Fruit fly (Drosophila melanogaster) whole organism, embryonic: ENCODE measurements around the gene CG34451.
A peak's percentile ranks its signal among the peaks of the same experiment; 100 is the strongest.

ENCODE experiments used
- Atf3 ChIP-seq: fragments of 200-800 bp; sonication (Bioruptor generic); optimal IDR thresholded peaks from 3 replicates; lab custom pipeline; 2016; ENCODE audit warnings: missing biosample characterization, missing genetic modification characterization
- Bdp1 ChIP-seq: fragments of 200-800 bp; sonication (Bioruptor generic); optimal IDR thresholded peaks from 3 replicates; lab custom pipeline; 2016; ENCODE audit warnings: missing biosample characterization, missing genetic modification characterization
- CG10209 ChIP-seq: fragments of 200-800 bp; sonication (Bioruptor generic); optimal IDR thresholded peaks from 3 replicates; lab custom pipeline; 2017; ENCODE audit warnings: missing biosample characterization, mild to moderate bottlenecking, missing genetic modification characterization, missing genetic modification reagents
- CG10979 ChIP-seq: fragments of 200-800 bp; sonication (Bioruptor generic); optimal IDR thresholded peaks from 2 replicates; lab custom pipeline; 2018; ENCODE audit warnings: missing biosample characterization, mild to moderate bottlenecking, missing genetic modification characterization, moderate library complexity
- CG11093 ChIP-seq: fragments of 200-800 bp; sonication (Bioruptor generic); IDR thresholded peaks from 3 replicates; pipeline ENCODE4 v1.3.6; 2022; ENCODE audit warnings: missing biosample characterization, missing genetic modification characterization
- CG11247 ChIP-seq: fragments of 200-800 bp; sonication (Bioruptor generic); IDR thresholded peaks from 2 replicates; pipeline ENCODE4 v1.3.6; 2022; ENCODE audit warnings: missing biosample characterization, missing genetic modification characterization
- CG13287 ChIP-seq: fragments of 200-800 bp; sonication (Bioruptor generic); IDR thresholded peaks from 2 replicates; pipeline ENCODE4 v1.3.6; 2022; ENCODE audit warnings: missing biosample characterization, missing genetic modification characterization; ENCODE audit not compliant: partially characterized antibody
- CG14667 ChIP-seq: fragments of 200-800 bp; sonication (Bioruptor generic); IDR thresholded peaks from 2 replicates; pipeline ENCODE4 v1.3.6; 2022; ENCODE audit warnings: missing biosample characterization, missing genetic modification characterization
- CG15601 ChIP-seq: fragments of 200-800 bp; sonication (Bioruptor generic); optimal IDR thresholded peaks from 3 replicates; lab custom pipeline; 2019; ENCODE audit warnings: missing biosample characterization, mild to moderate bottlenecking, missing genetic modification characterization, moderate library complexity
- CG16863 ChIP-seq: fragments of 200-800 bp; sonication (Bioruptor generic); optimal IDR thresholded peaks from 3 replicates; lab custom pipeline; 2016; ENCODE audit warnings: missing biosample characterization, missing genetic modification characterization
- CG17359 ChIP-seq: fragments of 200-800 bp; sonication (Bioruptor generic); optimal IDR thresholded peaks from 3 replicates; lab custom pipeline; 2018; ENCODE audit warnings: missing biosample characterization, mild to moderate bottlenecking, missing genetic modification characterization, moderate library complexity
- CG17829 ChIP-seq: fragments of 200-800 bp; optimal IDR thresholded peaks from 2 replicates; lab custom pipeline; 2019; ENCODE audit warnings: missing biosample characterization, mild to moderate bottlenecking, missing genetic modification characterization, moderate library complexity
- CG1792 ChIP-seq: fragments of 200-800 bp; sonication (Bioruptor generic); optimal IDR thresholded peaks from 2 replicates; lab custom pipeline; 2016; ENCODE audit warnings: missing biosample characterization, missing genetic modification characterization
- CG2129 ChIP-seq: fragments of 200-800 bp; sonication (Bioruptor generic); IDR thresholded peaks from 2 replicates; pipeline ENCODE4 v1.3.6; 2022; ENCODE audit warnings: missing biosample characterization, missing genetic modification characterization; ENCODE audit not compliant: partially characterized antibody
- CG2712 ChIP-seq: fragments of 200-800 bp; optimal IDR thresholded peaks from 3 replicates; lab custom pipeline; 2019; ENCODE audit warnings: missing biosample characterization, mild to moderate bottlenecking, missing genetic modification characterization, moderate library complexity
- CG30020 ChIP-seq: fragments of 200-800 bp; optimal IDR thresholded peaks from 2 replicates; lab custom pipeline; 2019; ENCODE audit warnings: missing biosample characterization, mild to moderate bottlenecking, missing genetic modification characterization, moderate library complexity
- CG30403 ChIP-seq: fragments of 200-800 bp; sonication (Bioruptor generic); optimal IDR thresholded peaks from 3 replicates; lab custom pipeline; 2016; ENCODE audit warnings: missing biosample characterization, missing genetic modification characterization
- CG33557 ChIP-seq: fragments of 200-800 bp; sonication (Bioruptor generic); optimal IDR thresholded peaks from 2 replicates; lab custom pipeline; 2019; ENCODE audit warnings: missing biosample characterization, mild to moderate bottlenecking, missing genetic modification characterization, moderate library complexity
- CG34422 ChIP-seq: fragments of 200-800 bp; sonication (Bioruptor generic); IDR thresholded peaks from 3 replicates; pipeline ENCODE4 v1.3.6; 2022; ENCODE audit warnings: missing biosample characterization, missing genetic modification characterization
- CG6689 ChIP-seq: fragments of 200-800 bp; sonication (Bioruptor generic); IDR thresholded peaks from 2 replicates; pipeline ENCODE4 v1.3.6; 2022; ENCODE audit warnings: missing biosample characterization, missing genetic modification characterization
- CG7928 ChIP-seq: fragments of 200-800 bp; sonication (Bioruptor generic); optimal IDR thresholded peaks from 2 replicates; lab custom pipeline; 2017; ENCODE audit warnings: missing biosample characterization, mild to moderate bottlenecking, missing genetic modification characterization
- CG8281 ChIP-seq: fragments of 200-800 bp; sonication (Bioruptor generic); optimal IDR thresholded peaks from 2 replicates; lab custom pipeline; 2018; ENCODE audit warnings: missing biosample characterization, mild to moderate bottlenecking, missing genetic modification characterization, moderate library complexity
- Dad ChIP-seq: fragments of 200-800 bp; sonication (Bioruptor generic); optimal IDR thresholded peaks from 3 replicates; lab custom pipeline; 2016; ENCODE audit warnings: missing biosample characterization, missing genetic modification characterization
- Dfd ChIP-seq, 2 experiments: fragments of >200 bp; optimal IDR thresholded peaks; 2 replicates each; lab custom pipeline; 2017; ENCODE audit warnings: missing biosample characterization in 2 of 2, missing genetic modification characterization in 2 of 2
- Fer1 ChIP-seq: fragments of 200-800 bp; sonication (Bioruptor generic); optimal IDR thresholded peaks from 2 replicates; lab custom pipeline; 2017; ENCODE audit warnings: missing biosample characterization, mild to moderate bottlenecking, missing genetic modification characterization
- HHEX ChIP-seq: fragments of 200-800 bp; sonication (Bioruptor generic); optimal IDR thresholded peaks from 3 replicates; lab custom pipeline; 2017; ENCODE audit warnings: missing biosample characterization, mild to moderate bottlenecking, missing genetic modification characterization, missing genetic modification reagents
- MBD-R2 ChIP-seq: fragments of 200-800 bp; sonication (Bioruptor generic); IDR thresholded peaks from 2 replicates; pipeline ENCODE4 v1.3.6; 2022; ENCODE audit warnings: missing biosample characterization, missing genetic modification characterization
- MESR4 ChIP-seq: fragments of 200-800 bp; sonication (Bioruptor generic); optimal IDR thresholded peaks from 2 replicates; lab custom pipeline; 2018; ENCODE audit warnings: missing biosample characterization, mild to moderate bottlenecking, missing genetic modification characterization, moderate library complexity
- Optix ChIP-seq: fragments of 200-800 bp; sonication (Bioruptor generic); IDR thresholded peaks from 3 replicates; pipeline ENCODE4 v1.3.6; 2022; ENCODE audit warnings: missing biosample characterization, missing genetic modification characterization
- Sin3A ChIP-seq: fragments of >200 bp; optimal IDR thresholded peaks from 2 replicates; lab custom pipeline; 2018
- Sox100B ChIP-seq: fragments of 200-800 bp; sonication (Bioruptor generic); optimal IDR thresholded peaks from 3 replicates; lab custom pipeline; 2018; ENCODE audit warnings: missing biosample characterization, mild to moderate bottlenecking, missing genetic modification characterization
- TFAM ChIP-seq: fragments of 200-800 bp; sonication (Bioruptor generic); optimal IDR thresholded peaks from 2 replicates; lab custom pipeline; 2017; ENCODE audit warnings: missing biosample characterization, missing genetic modification characterization, inconsistent platforms
- chinmo ChIP-seq: fragments of 200-800 bp; sonication (Bioruptor generic); IDR thresholded peaks from 4 replicates; pipeline ENCODE4 v1.3.6; 2022; ENCODE audit warnings: missing biosample characterization, missing genetic modification characterization; ENCODE audit not compliant: partially characterized antibody
- crc ChIP-seq: fragments of 200-800 bp; sonication (Bioruptor generic); optimal IDR thresholded peaks from 2 replicates; lab custom pipeline; 2016; ENCODE audit warnings: missing biosample characterization, missing genetic modification characterization
- crol ChIP-seq: fragments of 200-800 bp; sonication (Bioruptor generic); IDR thresholded peaks from 2 replicates; pipeline ENCODE4 v1.3.6; 2022; ENCODE audit warnings: missing biosample characterization, missing genetic modification characterization
- dpn ChIP-seq, 2 experiments: fragments of 200-800 bp; sonication (Bioruptor generic); optimal IDR thresholded peaks; 3 replicates each; lab custom pipeline; 2016; ENCODE audit warnings: missing biosample characterization in 2 of 2, missing genetic modification characterization in 2 of 2
- esg ChIP-seq: fragments of 200-800 bp; sonication (Bioruptor generic); conservative IDR thresholded peaks from 2 replicates; pipeline ENCODE4 v1.3.6; 2022; ENCODE audit warnings: missing biosample characterization, missing genetic modification characterization
- gro ChIP-seq: fragments of 200-800 bp; sonication (Bioruptor generic); optimal IDR thresholded peaks from 2 replicates; lab custom pipeline; 2016; ENCODE audit warnings: missing biosample characterization, missing genetic modification characterization
- gsb-n ChIP-seq: fragments of 200-800 bp; sonication (Bioruptor generic); optimal IDR thresholded peaks from 3 replicates; lab custom pipeline; 2018; ENCODE audit warnings: missing biosample characterization, mild to moderate bottlenecking, missing genetic modification characterization
- hb ChIP-seq: fragments of 200-800 bp; sonication (Bioruptor generic); IDR thresholded peaks from 3 replicates; pipeline ENCODE4 v1.3.6; 2022; ENCODE audit warnings: missing biosample characterization, missing genetic modification characterization; ENCODE audit not compliant: partially characterized antibody
- her ChIP-seq: fragments of 200-800 bp; sonication (Bioruptor generic); optimal IDR thresholded peaks from 2 replicates; lab custom pipeline; 2016; ENCODE audit warnings: missing biosample characterization, missing genetic modification characterization
- ind ChIP-seq: fragments of 200-800 bp; sonication (Bioruptor generic); optimal IDR thresholded peaks from 3 replicates; lab custom pipeline; 2016; ENCODE audit warnings: missing biosample characterization, missing genetic modification characterization
- klu ChIP-seq: fragments of 200-800 bp; sonication (Bioruptor generic); IDR thresholded peaks from 2 replicates; pipeline ENCODE4 v1.3.6; 2022; ENCODE audit warnings: missing biosample characterization, missing genetic modification characterization
- oc ChIP-seq: fragments of 200-800 bp; sonication (Bioruptor generic); optimal IDR thresholded peaks from 2 replicates; lab custom pipeline; 2018; ENCODE audit warnings: missing biosample characterization, mild to moderate bottlenecking, missing genetic modification characterization, moderate library complexity
- pan ChIP-seq, 4 experiments: fragments of >200 bp in 3 of 4; fragments of 200-800 bp in 1 of 4; sonication (Bioruptor generic) in 1 of 4; optimal IDR thresholded peaks in 3 of 4; IDR thresholded peaks in 1 of 4; 2 replicates each; pipeline versions ENCODE4 v1.3.6 to Lab custom; 2017 to 2022; ENCODE audit warnings: missing biosample characterization in 2 of 4, missing genetic modification characterization in 2 of 4, mixed read lengths in 1 of 4
- seq ChIP-seq: fragments of 200-800 bp; sonication (Bioruptor generic); IDR thresholded peaks from 2 replicates; pipeline ENCODE4 v1.3.6; 2022; ENCODE audit warnings: missing biosample characterization, missing genetic modification characterization
- stwl ChIP-seq: fragments of 200-800 bp; sonication (Bioruptor generic); optimal IDR thresholded peaks from 3 replicates; lab custom pipeline; 2018; ENCODE audit warnings: missing biosample characterization, mild to moderate bottlenecking, missing genetic modification characterization, moderate library complexity
- toy ChIP-seq: fragments of 200-800 bp; sonication (Bioruptor generic); IDR thresholded peaks from 2 replicates; pipeline ENCODE4 v1.3.6; 2022; ENCODE audit warnings: missing biosample characterization, missing genetic modification characterization
- ttk ChIP-seq: fragments of 200-800 bp; sonication (Bioruptor generic); IDR thresholded peaks from 2 replicates; pipeline ENCODE4 v2.1.2; 2022; ENCODE audit warnings: missing biosample characterization, missing genetic modification characterization
- zen ChIP-seq: fragments of 200-800 bp; sonication (Bioruptor generic); optimal IDR thresholded peaks from 3 replicates; lab custom pipeline; 2018; ENCODE audit warnings: missing biosample characterization, mild to moderate bottlenecking, missing genetic modification characterization, moderate library complexity

CG34451 gene

dm6 chr3L:15692794-15693532 lies 1.1 kb upstream of the CG34451 start (continued):
- TF ChIP-seq stwl (tag; lab: Kevin White, UChicago): no peak
- TF ChIP-seq Fer1 (GFP tag; lab: Kevin White, UChicago): no peak
- TF ChIP-seq CG10209 (GFP tag; lab: Kevin White, UChicago): peak; percentile 40
- no peak for TF ChIP-seq Optix (GFP tag; lab: Robert Waterston, UW)
- no peak for TF ChIP-seq Atf3 (GFP tag; lab: Kevin White, UChicago)
- TF ChIP-seq CG1792 (GFP tag; lab: Kevin White, UChicago): no peak
- no peak for TF ChIP-seq esg (GFP tag; lab: Robert Waterston, UW)
- TF ChIP-seq CG34422 (GFP tag; lab: Robert Waterston, UW): no peak
- no peak for TF ChIP-seq MBD-R2 (GFP tag; lab: Robert Waterston, UW)
- peak in 1 of 2 experiments; percentile 4 for TF ChIP-seq dpn (GFP tag; optimal IDR thresholded peaks at IDR 0.05; lab: Kevin White, UChicago)
- no peak for TF ChIP-seq CG11247 (GFP tag; lab: Robert Waterston, UW)
- no peak for TF ChIP-seq crol (GFP tag; lab: Robert Waterston, UW)
- peak; percentile 78 for TF ChIP-seq CG10979
- TF ChIP-seq Sox100B (GFP tag; lab: Kevin White, UChicago): peak; percentile 77
- TF ChIP-seq hb (GFP tag; lab: Robert Waterston, UW): no peak
- TF ChIP-seq crc: no peak
- no peak for TF ChIP-seq Bdp1 (GFP tag; lab: Kevin White, UChicago)
- TF ChIP-seq Sin3A: no peak
- peak; percentile 36 for TF ChIP-seq CG17829 (tag; lab: Kevin White, UChicago)
- TF ChIP-seq MESR4 (GFP tag; lab: Kevin White, UChicago): no peak
- TF ChIP-seq CG30020 (tag; lab: Kevin White, UChicago): no peak
- no peak for TF ChIP-seq her (GFP tag; lab: Kevin White, UChicago)
- TF ChIP-seq gsb-n (tag; lab: Kevin White, UChicago): peak; percentile 13
- no peak for TF ChIP-seq CG16863 (GFP tag; lab: Kevin White, UChicago)
- TF ChIP-seq seq (GFP tag; lab: Robert Waterston, UW): no peak
- TF ChIP-seq HHEX (GFP tag; lab: Kevin White, UChicago): no peak
- peak; percentile 47 for TF ChIP-seq CG30403
- no peak for TF ChIP-seq CG7928
- TF ChIP-seq CG6689: no peak
- TF ChIP-seq CG2129: no peak
- TF ChIP-seq klu (GFP tag; lab: Robert Waterston, UW): no peak
- no peak for TF ChIP-seq oc (tag; lab: Kevin White, UChicago)
- no peak for TF ChIP-seq Dfd (GFP tag; optimal IDR thresholded peaks at IDR 0.05; lab: Kevin White, UChicago)
- peak; percentile 15 for TF ChIP-seq ind (GFP tag; lab: Kevin White, UChicago)
- peak; percentile 22; the same call in 1 of the 3 replicates for TF ChIP-seq CG11093 (GFP tag; lab: Robert Waterston, UW)
- TF ChIP-seq Dad (GFP tag; lab: Kevin White, UChicago): no peak
- TF ChIP-seq zen (tag; lab: Kevin White, UChicago): no peak
- TF ChIP-seq CG13287: no peak
- peak; percentile 68 for TF ChIP-seq CG2712 (tag; lab: Kevin White, UChicago)
- no peak for TF ChIP-seq TFAM (GFP tag; lab: Kevin White, UChicago)
- TF ChIP-seq ttk: 0 out of 2 replicates have a peak, but pooled peaks have one; percentile 15
- TF ChIP-seq gro (GFP tag; lab: Kevin White, UChicago): no peak
- no peak for TF ChIP-seq toy
- no peak for TF ChIP-seq pan (optimal IDR thresholded peaks at IDR 0.05; lab: Kevin White, UChicago)
- no peak for TF ChIP-seq pan (GFP tag; optimal IDR thresholded peaks at IDR 0.05 in 1 of 2, IDR thresholded peaks at IDR 0.05 in 1 of 2)
- TF ChIP-seq CG15601 (tag; lab: Kevin White, UChicago): peak; percentile 28
- no peak for TF ChIP-seq chinmo (GFP tag; lab: Robert Waterston, UW)
- TF ChIP-seq CG17359 (tag; lab: Kevin White, UChicago): peak; percentile 38
- TF ChIP-seq CG33557 (GFP tag; lab: Kevin White, UChicago): peak; percentile 53
- no peak for TF ChIP-seq CG14667 (GFP tag; lab: Robert Waterston, UW)
- TF ChIP-seq CG8281: no peak
